Worm (Caenorhabditis elegans): ENCODE measurements around the gene C50H2.7.

DNA sequence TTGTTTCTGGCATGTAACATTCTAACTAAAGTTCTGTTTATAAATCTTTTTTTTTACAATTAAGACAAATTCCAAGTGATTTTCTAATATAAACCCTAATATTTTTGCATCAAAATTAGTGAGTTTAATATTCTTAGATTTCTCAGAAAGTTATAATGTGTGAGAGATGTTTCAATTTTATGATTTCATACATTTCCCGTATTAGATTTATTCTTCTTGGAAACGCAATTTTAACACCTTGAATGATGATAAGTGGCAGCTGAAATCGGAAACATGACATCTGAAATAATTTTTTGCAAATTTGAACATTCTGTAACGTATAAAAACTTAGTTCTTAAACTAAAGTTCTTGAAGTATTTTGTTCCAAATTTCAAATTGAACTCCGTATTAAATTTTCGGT lies 21.5 kb upstream of the C50H2.7 start:
- TF ChIP-seq dmd-4 (tag; optimal IDR thresholded peaks at IDR 0.05): no peak
- TF ChIP-seq skn-1 (tag; optimal IDR thresholded peaks at IDR 0.05): no peak
- TF ChIP-seq elt-1 (tag; optimal IDR thresholded peaks at IDR 0.05): no peak
- no peak for TF ChIP-seq aly-2 (tag; optimal IDR thresholded peaks at IDR 0.05)
- TF ChIP-seq alr-1 (tag; optimal IDR thresholded peaks at IDR 0.05): no peak
